Worm (Caenorhabditis elegans) whole organism, early embryonic: ENCODE results near the gene rsa-2.

ENCODE experiments used
- B0310.2 ChIP-seq: sonication (generic microtip); optimal IDR thresholded peaks from 2 replicates; lab custom pipeline; 2016; ENCODE audit warnings: mild to moderate bottlenecking, missing genetic modification characterization, missing compliant biosample characterization
- ama-1 ChIP-seq: fragments of 150-350 bp; optimal IDR thresholded peaks from 2 replicates; lab custom pipeline; 2014
- ceh-13 ChIP-seq: fragments of 200-800 bp; sonication (Bioruptor generic); optimal IDR thresholded peaks from 2 replicates; lab custom pipeline; 2018; ENCODE audit warnings: mild to moderate bottlenecking, missing genetic modification characterization, missing compliant biosample characterization
- ets-7 ChIP-seq: sonication (generic microtip); optimal IDR thresholded peaks from 2 replicates; lab custom pipeline; 2016; ENCODE audit warnings: missing genotype, missing genetic modification characterization, missing compliant biosample characterization
- flt-1 ChIP-seq: fragments of 200-800 bp; sonication (Bioruptor generic); IDR thresholded peaks from 2 replicates; pipeline ENCODE4 v1.3.6; 2022; ENCODE audit warnings: missing genetic modification characterization, missing compliant biosample characterization
- hmbx-1 ChIP-seq: sonication (generic microtip); optimal IDR thresholded peaks from 2 replicates; lab custom pipeline; 2016; ENCODE audit warnings: mild to moderate bottlenecking, missing genetic modification characterization, missing compliant biosample characterization
- hmg-4 ChIP-seq: fragments of 200-800 bp; sonication (Bioruptor generic); optimal IDR thresholded peaks from 2 replicates; lab custom pipeline; 2018; ENCODE audit warnings: mild to moderate bottlenecking, missing genetic modification characterization, missing compliant biosample characterization
- pes-1 ChIP-seq: fragments of 200-800 bp; sonication (Bioruptor generic); IDR thresholded peaks from 2 replicates; pipeline ENCODE4 v1.3.6; 2022; ENCODE audit warnings: missing genetic modification reagents, missing genetic modification characterization, missing compliant biosample characterization
- scrt-1 ChIP-seq: fragments of 200-800 bp; sonication (Bioruptor generic); IDR thresholded peaks from 2 replicates; pipeline ENCODE4 v1.3.6; 2022; ENCODE audit warnings: missing genetic modification characterization, missing compliant biosample characterization
- tbx-11 ChIP-seq: fragments of 200-800 bp; sonication (Bioruptor generic); IDR thresholded peaks from 2 replicates; pipeline ENCODE4 v1.3.6; 2022; ENCODE audit warnings: missing genetic modification characterization, missing compliant biosample characterization
- tbx-37 ChIP-seq: fragments of 200-800 bp; sonication (Bioruptor generic); conservative IDR thresholded peaks from 2 replicates; pipeline ENCODE4 v1.3.6; 2022; ENCODE audit warnings: missing genetic modification reagents, missing genetic modification characterization, missing compliant biosample characterization
- tra-4 ChIP-seq: sonication (generic microtip); optimal IDR thresholded peaks from 2 replicates; lab custom pipeline; 2017; ENCODE audit warnings: missing genetic modification characterization, missing compliant biosample characterization

DNA sequence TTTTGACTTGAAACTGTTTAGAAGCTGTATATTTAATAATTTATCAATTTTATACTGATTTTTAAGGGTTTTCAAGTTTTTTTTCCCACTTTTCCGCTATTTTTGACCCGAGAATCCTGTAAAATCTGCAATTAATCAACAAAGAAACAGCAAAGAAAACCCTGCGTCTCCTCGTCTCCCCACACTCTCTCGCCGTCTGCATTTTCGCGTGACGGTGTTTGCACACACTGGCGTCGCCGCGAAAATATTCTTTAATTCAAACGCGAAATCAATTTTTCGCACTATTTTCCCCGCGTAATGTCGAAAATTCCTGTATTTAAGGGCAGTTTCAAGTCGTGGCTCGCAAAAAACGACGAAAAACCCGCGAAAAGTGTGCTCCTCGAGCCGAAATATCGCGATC is at the start of gene rsa-2:
- TF ChIP-seq flt-1 (no peak), B0310.2 (no peak), ama-1 (lab: Kevin White, UChicago) (no peak), tbx-37 (GFP tag; lab: Robert Waterston, UW) (no peak), tbx-11 (GFP tag; lab: Robert Waterston, UW) (no peak), hmbx-1 (tag; lab: Kevin White, UChicago) (no peak), pes-1 (no peak), ets-7 (tag; lab: Kevin White, UChicago) (no peak), ceh-13 (GFP tag; lab: Kevin White, UChicago) (no peak), tra-4 (tag; lab: Kevin White, UChicago) (no peak), scrt-1 (GFP tag; lab: Robert Waterston, UW) (no peak), hmg-4 (GFP tag; lab: Kevin White, UChicago) (no peak)
